Fruit fly (Drosophila melanogaster) whole organism: ENCODE data around the gene CG10469.

Experiments
- CG8478 ChIP-seq: fragments of >200 bp; optimal IDR thresholded peaks from 2 replicates; lab custom pipeline; 2018; ENCODE audit warnings: inconsistent platforms
- Dll ChIP-seq: fragments of >200 bp; optimal IDR thresholded peaks from 2 replicates; lab custom pipeline; 2017
- pan ChIP-seq: fragments of >200 bp; optimal IDR thresholded peaks from 2 replicates; lab custom pipeline; 2017
- psq ChIP-seq: fragments of >200 bp; optimal IDR thresholded peaks from 2 replicates; lab custom pipeline; 2017
- usp ChIP-seq: fragments of >200 bp; optimal IDR thresholded peaks from 2 replicates; lab custom pipeline; 2017; ENCODE audit warnings: missing biosample characterization, missing genetic modification characterization, mixed read lengths

dm6 chr3L:6068178-6068577 is 24.9 kb downstream of the CG10469 start:
- TF ChIP-seq CG8478 (lab: Kevin White, UChicago) = no peak
- no peak for TF ChIP-seq usp (GFP tag; lab: Kevin White, UChicago)
- no peak for TF ChIP-seq psq (lab: Kevin White, UChicago)
- TF ChIP-seq Dll (lab: Kevin White, UChicago) = no peak
- TF ChIP-seq pan (lab: Kevin White, UChicago) = no peak
